Fruit fly (Drosophila melanogaster): ENCODE data around the gene CG10435.

DNA sequence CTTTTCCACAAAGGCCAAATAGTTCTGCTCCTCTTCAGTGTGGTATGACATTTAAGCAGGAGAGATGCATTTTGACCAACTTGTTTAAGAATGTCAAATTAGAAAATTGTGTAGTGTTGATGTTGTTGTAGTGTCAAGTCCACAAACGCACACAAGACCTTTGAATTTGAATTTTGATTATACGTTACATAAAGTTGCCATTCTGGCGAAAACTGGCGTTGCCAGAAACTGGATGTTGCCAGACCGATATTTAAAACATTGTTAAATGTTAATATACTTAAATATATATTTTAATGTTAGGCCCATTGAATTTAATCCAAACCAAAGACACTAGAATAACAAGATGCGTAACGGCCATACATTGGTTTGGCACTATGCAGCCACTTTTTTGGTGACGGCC, 40.0 kb downstream of the CG10435 start:
- TF ChIP-seq Pif1B (GFP tag; optimal IDR thresholded peaks at IDR 0.05) (no peak), Pif1A (GFP tag; optimal IDR thresholded peaks at IDR 0.05) (no peak), CG13204 (GFP tag; optimal IDR thresholded peaks at IDR 0.05) (no peak), CG34367 (tag; optimal IDR thresholded peaks at IDR 0.05) (no peak), EcR (GFP tag; optimal IDR thresholded peaks at IDR 0.05) (no peak), CG32121 (GFP tag; IDR thresholded peaks at IDR 0.05) (no peak), rn (GFP tag; IDR thresholded peaks at IDR 0.05) (no peak), gl (tag; optimal IDR thresholded peaks at IDR 0.05) (no peak), CG15710 (tag; optimal IDR thresholded peaks at IDR 0.05) (no peak)
